Fruit fly (Drosophila melanogaster) whole organism, embryonic: ENCODE measurements around the gene mop.
A peak's percentile ranks its signal among the peaks of the same experiment; 100 is the strongest.

Experiments
- B-H1 ChIP-seq: fragments of 200-800 bp; sonication (Bioruptor generic); IDR thresholded peaks from 3 replicates; pipeline ENCODE4 v1.3.6; 2022; ENCODE audit warnings: missing biosample characterization, missing genetic modification characterization
- CG10147 ChIP-seq: fragments of 200-800 bp; sonication (Bioruptor generic); optimal IDR thresholded peaks from 2 replicates; lab custom pipeline; 2019; ENCODE audit warnings: missing biosample characterization, mild to moderate bottlenecking, missing genetic modification characterization, moderate library complexity
- CG11398 ChIP-seq: fragments of 200-800 bp; sonication (Bioruptor generic); optimal IDR thresholded peaks from 2 replicates; lab custom pipeline; 2016; ENCODE audit warnings: missing biosample characterization, missing genetic modification characterization
- CG11695 ChIP-seq: fragments of 200-800 bp; sonication (Bioruptor generic); IDR thresholded peaks from 3 replicates; pipeline ENCODE4 v1.3.6; 2022; ENCODE audit warnings: missing biosample characterization, missing genetic modification characterization
- CG13624 ChIP-seq: fragments of 200-800 bp; sonication (Bioruptor generic); optimal IDR thresholded peaks from 2 replicates; lab custom pipeline; 2016; ENCODE audit warnings: missing biosample characterization, missing genetic modification characterization
- CG13894 ChIP-seq: fragments of 200-800 bp; sonication (Bioruptor generic); optimal IDR thresholded peaks from 3 replicates; lab custom pipeline; 2018; ENCODE audit warnings: missing biosample characterization, mild to moderate bottlenecking, missing genetic modification characterization, moderate library complexity
- CG14050 ChIP-seq: fragments of 200-800 bp; sonication (Bioruptor generic); IDR thresholded peaks from 3 replicates; pipeline ENCODE4 v1.3.6; 2022; ENCODE audit warnings: missing biosample characterization, missing genetic modification characterization
- CG16815 ChIP-seq: fragments of 200-800 bp; sonication (Bioruptor generic); optimal IDR thresholded peaks from 3 replicates; lab custom pipeline; 2017; ENCODE audit warnings: missing biosample characterization, mild to moderate bottlenecking, missing genetic modification characterization
- CG17328 ChIP-seq: fragments of 200-800 bp; sonication (Bioruptor generic); IDR thresholded peaks from 2 replicates; pipeline ENCODE4 v1.3.6; 2022; ENCODE audit warnings: missing biosample characterization, missing genetic modification characterization
- CG18262 ChIP-seq: fragments of 200-800 bp; optimal IDR thresholded peaks from 3 replicates; lab custom pipeline; 2019; ENCODE audit warnings: missing biosample characterization, mild to moderate bottlenecking, missing genetic modification characterization, moderate library complexity
- CG2202 ChIP-seq: fragments of 200-800 bp; sonication (Bioruptor generic); optimal IDR thresholded peaks from 2 replicates; lab custom pipeline; 2018; ENCODE audit warnings: missing biosample characterization, mild to moderate bottlenecking, missing genetic modification characterization
- CG32772 ChIP-seq: fragments of 200-800 bp; sonication (Bioruptor generic); IDR thresholded peaks from 2 replicates; pipeline ENCODE4 v1.3.6; 2022; ENCODE audit warnings: missing biosample characterization, missing genetic modification characterization
- CG33213 ChIP-seq: fragments of 200-800 bp; sonication (Bioruptor generic); optimal IDR thresholded peaks from 3 replicates; lab custom pipeline; 2016; ENCODE audit warnings: missing biosample characterization, missing genetic modification characterization
- CG3838 ChIP-seq: fragments of 200-800 bp; sonication (Bioruptor generic); optimal IDR thresholded peaks from 3 replicates; lab custom pipeline; 2016; ENCODE audit warnings: missing biosample characterization, missing genetic modification characterization
- CG4282 ChIP-seq: fragments of 200-800 bp; sonication (Bioruptor generic); optimal IDR thresholded peaks from 2 replicates; lab custom pipeline; 2016; ENCODE audit warnings: missing biosample characterization, missing genetic modification characterization
- CG5953 ChIP-seq: fragments of 200-800 bp; sonication (Bioruptor generic); IDR thresholded peaks from 2 replicates; pipeline ENCODE4 v1.3.6; 2022; ENCODE audit warnings: missing biosample characterization, missing genetic modification characterization
- CG7556 ChIP-seq: fragments of 200-800 bp; sonication (Bioruptor generic); optimal IDR thresholded peaks from 2 replicates; lab custom pipeline; 2017; ENCODE audit warnings: missing biosample characterization, mild to moderate bottlenecking, missing genetic modification characterization
- CG8944 ChIP-seq: fragments of 200-800 bp; sonication (Bioruptor generic); optimal IDR thresholded peaks from 3 replicates; lab custom pipeline; 2016; ENCODE audit warnings: missing biosample characterization, missing genetic modification characterization
- CG9817 ChIP-seq: fragments of 200-800 bp; sonication (Bioruptor generic); optimal IDR thresholded peaks from 2 replicates; lab custom pipeline; 2018; ENCODE audit warnings: missing biosample characterization, mild to moderate bottlenecking, missing genetic modification characterization, moderate library complexity
- CG9932 ChIP-seq: fragments of 200-800 bp; sonication (Bioruptor generic); IDR thresholded peaks from 2 replicates; pipeline ENCODE4 v1.3.6; 2022; ENCODE audit warnings: missing biosample characterization, missing genetic modification characterization
- Deaf1 ChIP-seq: fragments of 200-800 bp; optimal IDR thresholded peaks from 3 replicates; lab custom pipeline; 2019; ENCODE audit warnings: missing biosample characterization, mild to moderate bottlenecking, missing genetic modification characterization, moderate library complexity
- E2f1 ChIP-seq: fragments of 200-800 bp; sonication (Bioruptor generic); IDR thresholded peaks from 2 replicates; pipeline ENCODE4 v1.3.6; 2022; ENCODE audit warnings: missing biosample characterization, missing genetic modification characterization
- ERR ChIP-seq: fragments of 200-800 bp; sonication (Bioruptor generic); optimal IDR thresholded peaks from 2 replicates; lab custom pipeline; 2016; ENCODE audit warnings: missing biosample characterization, missing genetic modification characterization
- Hand ChIP-seq: fragments of 200-800 bp; sonication (Bioruptor generic); optimal IDR thresholded peaks from 2 replicates; lab custom pipeline; 2017; ENCODE audit warnings: mild to moderate bottlenecking, missing biosample characterization, missing genetic modification reagents, missing genetic modification characterization
- Hr78 ChIP-seq, 2 experiments: fragments of 200-800 bp in 1 of 2; fragments of >200 bp in 1 of 2; sonication (Bioruptor generic) in 1 of 2; optimal IDR thresholded peaks; 2 replicates each; lab custom pipeline; 2017 to 2019; ENCODE audit warnings: missing biosample characterization in 2 of 2, missing genetic modification characterization in 2 of 2, mild to moderate bottlenecking in 1 of 2, moderate library complexity in 1 of 2
- NK7.1 ChIP-seq: fragments of 200-800 bp; sonication (Bioruptor generic); optimal IDR thresholded peaks from 3 replicates; lab custom pipeline; 2016; ENCODE audit warnings: missing biosample characterization, missing genetic modification characterization
- Oaz ChIP-seq: fragments of 200-800 bp; sonication (Bioruptor generic); IDR thresholded peaks from 2 replicates; pipeline ENCODE4 v1.3.6; 2022; ENCODE audit warnings: missing biosample characterization, missing genetic modification characterization
- PHDP ChIP-seq: fragments of 200-800 bp; sonication (Bioruptor generic); optimal IDR thresholded peaks from 3 replicates; lab custom pipeline; 2018; ENCODE audit warnings: missing biosample characterization, mild to moderate bottlenecking, missing genetic modification characterization, moderate library complexity
- Ptx1 ChIP-seq: fragments of 200-800 bp; sonication (Bioruptor generic); IDR thresholded peaks from 2 replicates; pipeline ENCODE4 v1.3.6; 2022; ENCODE audit warnings: missing biosample characterization, missing genetic modification characterization
- Scr ChIP-seq: fragments of 200-800 bp; sonication (Bioruptor generic); IDR thresholded peaks from 2 replicates; pipeline ENCODE4 v1.3.6; 2022; ENCODE audit warnings: missing biosample characterization, missing genetic modification characterization; ENCODE audit not compliant: partially characterized antibody
- Side ChIP-seq: fragments of 200-800 bp; sonication (Bioruptor generic); optimal IDR thresholded peaks from 2 replicates; lab custom pipeline; 2016; ENCODE audit warnings: missing biosample characterization, missing genetic modification characterization
- Stat92E ChIP-seq, 3 experiments: fragments of >200 bp in 2 of 3; fragments of 200-800 bp in 1 of 3; sonication (Bioruptor generic) in 1 of 3; optimal IDR thresholded peaks; 2 replicates each; lab custom pipeline; 2017 to 2019; ENCODE audit warnings: missing biosample characterization in 3 of 3, missing genetic modification characterization in 3 of 3, mild to moderate bottlenecking in 1 of 3, moderate library complexity in 1 of 3
- cato ChIP-seq: fragments of 200-800 bp; sonication (Bioruptor generic); optimal IDR thresholded peaks from 2 replicates; lab custom pipeline; 2016; ENCODE audit warnings: missing biosample characterization, missing genetic modification characterization, borderline replicate concordance
- crol ChIP-seq: fragments of 200-800 bp; sonication (Bioruptor generic); IDR thresholded peaks from 2 replicates; pipeline ENCODE4 v1.3.6; 2022; ENCODE audit warnings: missing biosample characterization, missing genetic modification characterization
- disco-r ChIP-seq: fragments of 200-800 bp; sonication (Bioruptor generic); optimal IDR thresholded peaks from 2 replicates; lab custom pipeline; 2016; ENCODE audit warnings: missing biosample characterization, missing genetic modification characterization
- dysf ChIP-seq: fragments of 200-800 bp; sonication (Bioruptor generic); IDR thresholded peaks from 3 replicates; pipeline ENCODE4 v1.3.6; 2022; ENCODE audit warnings: missing biosample characterization, missing genetic modification characterization
- en ChIP-seq: fragments of 200-800 bp; sonication (Bioruptor generic); optimal IDR thresholded peaks from 2 replicates; lab custom pipeline; 2016; ENCODE audit warnings: missing biosample characterization, missing genetic modification characterization
- eyg ChIP-seq: fragments of 200-800 bp; sonication (Bioruptor generic); optimal IDR thresholded peaks from 3 replicates; lab custom pipeline; 2016; ENCODE audit warnings: missing biosample characterization, missing genetic modification characterization
- gcm ChIP-seq: fragments of 200-800 bp; sonication (Bioruptor generic); optimal IDR thresholded peaks from 2 replicates; lab custom pipeline; 2019; ENCODE audit warnings: missing biosample characterization, mild to moderate bottlenecking, missing genetic modification characterization, moderate library complexity
- grn ChIP-seq: fragments of 200-800 bp; sonication (Bioruptor generic); optimal IDR thresholded peaks from 3 replicates; lab custom pipeline; 2017; ENCODE audit warnings: missing biosample characterization, missing genetic modification characterization
- gsb ChIP-seq: fragments of 200-800 bp; sonication (Bioruptor generic); IDR thresholded peaks from 2 replicates; pipeline ENCODE4 v1.3.6; 2022; ENCODE audit warnings: missing biosample characterization, missing genetic modification characterization
- ham ChIP-seq: fragments of 200-800 bp; sonication (Bioruptor generic); IDR thresholded peaks from 2 replicates; pipeline ENCODE4 v1.3.6; 2022; ENCODE audit warnings: missing biosample characterization, missing genetic modification characterization
- jigr1 ChIP-seq: fragments of 200-800 bp; sonication (Bioruptor generic); IDR thresholded peaks from 3 replicates; pipeline ENCODE4 v1.3.6; 2022; ENCODE audit warnings: missing biosample characterization, missing genetic modification characterization
- lbe ChIP-seq: fragments of 200-800 bp; sonication (Bioruptor generic); optimal IDR thresholded peaks from 2 replicates; lab custom pipeline; 2016; ENCODE audit warnings: missing biosample characterization, mild to moderate bottlenecking, missing genetic modification characterization
- pfk ChIP-seq: fragments of 200-800 bp; sonication (Bioruptor generic); optimal IDR thresholded peaks from 2 replicates; lab custom pipeline; 2018; ENCODE audit warnings: missing biosample characterization, mild to moderate bottlenecking, missing genetic modification characterization, moderate library complexity
- pita ChIP-seq: fragments of 200-800 bp; sonication (Bioruptor generic); optimal IDR thresholded peaks from 2 replicates; lab custom pipeline; 2017; ENCODE audit warnings: missing biosample characterization, mild to moderate bottlenecking, missing genetic modification characterization
- row ChIP-seq: fragments of 200-800 bp; sonication (Bioruptor generic); IDR thresholded peaks from 3 replicates; pipeline ENCODE4 v1.3.6; 2022; ENCODE audit warnings: missing biosample characterization, missing genetic modification characterization
- schlank ChIP-seq: fragments of 200-800 bp; sonication (Bioruptor generic); optimal IDR thresholded peaks from 2 replicates; lab custom pipeline; 2018; ENCODE audit warnings: missing biosample characterization, mild to moderate bottlenecking, missing genetic modification characterization
- sna ChIP-seq: fragments of 200-800 bp; sonication (Bioruptor generic); IDR thresholded peaks from 2 replicates; pipeline ENCODE4 v1.3.6; 2022; ENCODE audit warnings: missing biosample characterization, missing genetic modification characterization; ENCODE audit not compliant: partially characterized antibody
- stc ChIP-seq: fragments of 200-800 bp; sonication (Bioruptor generic); IDR thresholded peaks from 2 replicates; pipeline ENCODE4 v1.3.6; 2022; ENCODE audit warnings: missing biosample characterization, missing genetic modification characterization
- zen ChIP-seq: fragments of 200-800 bp; sonication (Bioruptor generic); optimal IDR thresholded peaks from 3 replicates; lab custom pipeline; 2018; ENCODE audit warnings: missing biosample characterization, mild to moderate bottlenecking, missing genetic modification characterization, moderate library complexity

The mop gene

DNA sequence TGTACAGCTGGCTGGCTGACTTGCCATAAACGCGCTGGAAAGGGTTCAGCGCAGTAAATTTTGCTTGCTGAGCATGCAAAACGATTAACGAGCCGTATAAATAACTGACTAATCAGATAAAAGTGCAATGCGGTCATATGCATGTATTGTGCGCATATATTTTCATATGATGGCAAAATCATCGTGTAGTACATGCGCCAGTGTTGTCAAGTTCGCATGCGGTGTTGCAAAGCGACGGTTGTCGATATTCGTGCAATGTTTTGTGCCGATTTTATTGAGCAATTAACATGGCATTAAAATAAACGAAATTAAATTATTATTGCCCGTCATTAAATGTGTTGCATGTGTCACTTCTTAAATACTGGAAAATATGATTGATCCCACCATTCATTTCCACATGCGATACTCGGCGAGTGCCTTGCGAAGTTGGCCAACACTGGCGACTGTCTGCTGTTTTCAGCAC lies 14.2 kb upstream of the mop start (continued):
- TF ChIP-seq sna (GFP tag; lab: Robert Waterston, UW) (peak; percentile 59), schlank (tag; lab: Kevin White, UChicago) (peak; percentile 69), cato (GFP tag; lab: Kevin White, UChicago) (peak; percentile 72), grn (GFP tag; lab: Kevin White, UChicago) (no peak), pfk (GFP tag; lab: Kevin White, UChicago) (no peak), pita (GFP tag; lab: Kevin White, UChicago) (no peak), Scr (GFP tag; lab: Robert Waterston, UW) (peak; percentile 87), CG33213 (GFP tag; lab: Kevin White, UChicago) (peak; percentile 70), CG9932 (GFP tag; lab: Robert Waterston, UW) (peak; percentile 90), B-H1 (GFP tag; lab: Robert Waterston, UW) (peak; percentile 46), Oaz (no peak), CG13894 (tag; lab: Kevin White, UChicago) (no peak), gcm (GFP tag; lab: Kevin White, UChicago) (no peak), Hr78 (GFP tag; optimal IDR thresholded peaks at IDR 0.05; lab: Kevin White, UChicago) (no peak), CG8944 (GFP tag; lab: Kevin White, UChicago) (peak; percentile 88), CG13624 (GFP tag; lab: Kevin White, UChicago) (peak; percentile 88), ham (GFP tag; lab: Robert Waterston, UW) (peak; percentile 45; the same call in 1 of the 2 replicates), CG7556 (GFP tag; lab: Kevin White, UChicago) (peak; percentile 67), Ptx1 (GFP tag; lab: Robert Waterston, UW) (peak; percentile 83), Deaf1 (tag; lab: Kevin White, UChicago) (no peak), zen (tag; lab: Kevin White, UChicago) (peak; percentile 69), CG11695 (GFP tag; lab: Robert Waterston, UW) (peak; percentile 59; the same call in 1 of the 3 replicates), PHDP (tag; lab: Kevin White, UChicago) (peak; percentile 70), gsb (GFP tag; lab: Robert Waterston, UW) (peak; percentile 50; the same call in 1 of the 2 replicates), stc (GFP tag; lab: Robert Waterston, UW) (peak; percentile 58), CG32772 (GFP tag; lab: Robert Waterston, UW) (peak; percentile 71), lbe (GFP tag; lab: Kevin White, UChicago) (peak; percentile 91), CG4282 (peak; percentile 78), eyg (GFP tag; lab: Kevin White, UChicago) (peak; percentile 80), CG14050 (GFP tag; lab: Robert Waterston, UW) (no peak; the same call in 2 of the 3 replicates), CG16815 (GFP tag; lab: Kevin White, UChicago) (peak; percentile 57), CG3838 (GFP tag; lab: Kevin White, UChicago) (no peak), CG11398 (GFP tag; lab: Kevin White, UChicago) (peak; percentile 61), disco-r (peak; percentile 76), en (peak; percentile 77), jigr1 (GFP tag; lab: Robert Waterston, UW) (no peak), Side (GFP tag; lab: Kevin White, UChicago) (peak; percentile 87), Hand (no peak), ERR (GFP tag; lab: Kevin White, UChicago) (peak; percentile 68), dysf (peak; percentile 77), CG10147 (GFP tag; lab: Kevin White, UChicago) (no peak), CG5953 (no peak), crol (GFP tag; lab: Robert Waterston, UW) (no peak), CG2202 (tag; lab: Kevin White, UChicago) (peak; percentile 34), CG17328 (GFP tag; lab: Robert Waterston, UW) (peak; percentile 58), NK7.1 (GFP tag; lab: Kevin White, UChicago) (peak; percentile 72), E2f1 (peak; percentile 75), CG18262 (tag; lab: Kevin White, UChicago) (peak; percentile 39), row (GFP tag; lab: Robert Waterston, UW) (peak; percentile 72), Stat92E (GFP tag; optimal IDR thresholded peaks at IDR 0.05; lab: Kevin White, UChicago) (no peak), CG9817 (peak; percentile 80)
